Worm (Caenorhabditis elegans) whole organism, early embryonic: ENCODE measurements around the gene F58E1.13.

Source experiments
- ceh-13 ChIP-seq: fragments of 200-800 bp; sonication (Bioruptor generic); optimal IDR thresholded peaks from 2 replicates; lab custom pipeline; 2018; ENCODE audit warnings: mild to moderate bottlenecking, missing genetic modification characterization, missing compliant biosample characterization
- ceh-36 ChIP-seq: sonication (generic microtip); optimal IDR thresholded peaks from 2 replicates; lab custom pipeline; 2016; ENCODE audit warnings: missing genetic modification characterization, inconsistent platforms, missing compliant biosample characterization
- hnd-1 ChIP-seq: sonication (generic microtip); optimal IDR thresholded peaks from 2 replicates; lab custom pipeline; 2016; ENCODE audit warnings: missing genetic modification characterization, missing compliant biosample characterization
- pes-1 ChIP-seq: fragments of 200-800 bp; sonication (Bioruptor generic); IDR thresholded peaks from 2 replicates; pipeline ENCODE4 v1.3.6; 2022; ENCODE audit warnings: missing genetic modification reagents, missing genetic modification characterization, missing compliant biosample characterization
- tbx-11 ChIP-seq: fragments of 200-800 bp; sonication (Bioruptor generic); IDR thresholded peaks from 2 replicates; pipeline ENCODE4 v1.3.6; 2022; ENCODE audit warnings: missing genetic modification characterization, missing compliant biosample characterization

- no peak for TF ChIP-seq ceh-13
- TF ChIP-seq pes-1 = no peak
- TF ChIP-seq ceh-36 (tag; lab: Kevin White, UChicago) = no peak
- no peak for TF ChIP-seq hnd-1
- TF ChIP-seq tbx-11 (GFP tag; lab: Robert Waterston, UW) = no peak
These were observed 34.4 kb upstream of the F58E1.13 start, which contains the start of gene ceh-81 for ce11 chrII:1730103-1730502.
